Worm (Caenorhabditis elegans) whole organism, L4 larva: ENCODE results near the gene T19C3.4.

Source experiments
- D1046.2 ChIP-seq: fragments of 200-800 bp; sonication (Bioruptor generic); IDR thresholded peaks from 2 replicates; pipeline ENCODE4 v1.3.6; 2022; ENCODE audit warnings: missing genetic modification characterization, missing compliant biosample characterization
- F26F4.8 ChIP-seq: fragments of 200-800 bp; sonication (Bioruptor generic); conservative IDR thresholded peaks from 2 replicates; pipeline ENCODE4 v1.3.6; 2022; ENCODE audit warnings: missing genetic modification characterization, missing compliant biosample characterization
- F37D6.2 ChIP-seq: sonication (generic microtip); optimal IDR thresholded peaks from 2 replicates; lab custom pipeline; 2016; ENCODE audit warnings: mild to moderate bottlenecking, missing genetic modification characterization, missing compliant biosample characterization
- F49E8.2 ChIP-seq: sonication (generic microtip); optimal IDR thresholded peaks from 2 replicates; lab custom pipeline; 2016; ENCODE audit warnings: missing compliant biosample characterization, mild to moderate bottlenecking, missing genetic modification characterization, borderline replicate concordance
- ZK337.2 ChIP-seq: fragments of 200-800 bp; sonication (Bioruptor generic); IDR thresholded peaks from 2 replicates; pipeline ENCODE4 v1.3.6; 2022; ENCODE audit warnings: missing genetic modification reagents, missing genetic modification characterization, missing compliant biosample characterization
- aha-1 ChIP-seq: fragments of 150-350 bp; peaks from one replicate; lab custom pipeline; 2014; ENCODE audit warnings: missing biosample characterization, missing genetic modification characterization
- ceh-20 ChIP-seq: fragments of 200-800 bp; sonication (Bioruptor generic); IDR thresholded peaks from 2 replicates; pipeline ENCODE4 v1.3.6; 2022; ENCODE audit warnings: missing genetic modification reagents, missing genetic modification characterization, missing compliant biosample characterization
- ceh-28 ChIP-seq: fragments of 150-350 bp; optimal IDR thresholded peaks from 2 replicates; lab custom pipeline; 2014; ENCODE audit warnings: missing biosample characterization, missing genetic modification reagents, missing genetic modification characterization
- ceh-32 ChIP-seq: sonication (generic microtip); optimal IDR thresholded peaks from 2 replicates; lab custom pipeline; 2016; ENCODE audit warnings: mild to moderate bottlenecking, missing genetic modification characterization, missing compliant biosample characterization; ENCODE audit not compliant: poor library complexity
- ceh-82 ChIP-seq: sonication (generic microtip); optimal IDR thresholded peaks from 2 replicates; lab custom pipeline; 2017; ENCODE audit warnings: missing biosample characterization, missing genetic modification characterization
- daf-16 ChIP-seq, 3 experiments: sonication (generic microtip); optimal IDR thresholded peaks; 2 replicates each; lab custom pipeline; 2016 to 2017; ENCODE audit warnings: missing genetic modification characterization in 3 of 3, missing genetic modification reagents in 3 of 3, mild to moderate bottlenecking in 2 of 3, missing compliant biosample characterization in 2 of 3, missing biosample characterization in 1 of 3, moderate library complexity in 1 of 3
- daf-8 ChIP-seq: fragments of 200-800 bp; sonication (Bioruptor generic); IDR thresholded peaks from 2 replicates; pipeline ENCODE4 v1.3.6; 2022; ENCODE audit warnings: missing genetic modification characterization, missing compliant biosample characterization
- dmd-6 ChIP-seq: fragments of 200-800 bp; sonication (Bioruptor generic); IDR thresholded peaks from 2 replicates; pipeline ENCODE4 v1.3.6; 2022; ENCODE audit warnings: missing genetic modification reagents, missing genetic modification characterization, missing compliant biosample characterization
- dmd-9 ChIP-seq: fragments of 200-800 bp; sonication (Bioruptor generic); IDR thresholded peaks from 2 replicates; pipeline ENCODE4 v1.3.6; 2022; ENCODE audit warnings: missing genetic modification reagents, missing genetic modification characterization, missing compliant biosample characterization
- dpl-1 ChIP-seq: fragments of 150-350 bp; optimal IDR thresholded peaks from 2 replicates; lab custom pipeline; 2014; ENCODE audit warnings: missing biosample characterization, missing genetic modification reagents, missing genetic modification characterization
- dve-1 ChIP-seq: sonication (generic microtip); optimal IDR thresholded peaks from 2 replicates; lab custom pipeline; 2017; ENCODE audit warnings: antibody characterized with exemption, mild to moderate bottlenecking, missing genetic modification characterization, missing compliant biosample characterization; ENCODE audit not compliant: insufficient read depth
- hif-1 ChIP-seq, 2 experiments: sonication (generic microtip); optimal IDR thresholded peaks; 2 replicates each; lab custom pipeline; 2016 to 2017; ENCODE audit warnings: missing compliant biosample characterization in 2 of 2, missing genetic modification characterization in 2 of 2, missing genetic modification reagents in 2 of 2, missing genotype in 2 of 2, mild to moderate bottlenecking in 1 of 2
- hlh-30 ChIP-seq: sonication (generic microtip); optimal IDR thresholded peaks from 2 replicates; lab custom pipeline; 2017; ENCODE audit warnings: antibody characterized with exemption, mild to moderate bottlenecking, missing genetic modification characterization, missing compliant biosample characterization; ENCODE audit not compliant: insufficient read depth
- hmg-1.1 ChIP-seq: fragments of 200-800 bp; sonication (Bioruptor generic); IDR thresholded peaks from 2 replicates; pipeline ENCODE4 v1.3.6; 2022; ENCODE audit warnings: missing genetic modification reagents, missing genetic modification characterization, missing compliant biosample characterization
- jun-1 ChIP-seq: fragments of 150-350 bp; optimal IDR thresholded peaks from 2 replicates; lab custom pipeline; 2014; ENCODE audit warnings: missing biosample characterization, missing genetic modification reagents, missing genetic modification characterization
- lin-29 ChIP-seq: fragments of 200-800 bp; sonication (Bioruptor generic); IDR thresholded peaks from 2 replicates; pipeline ENCODE4 v1.3.6; 2022; ENCODE audit warnings: missing genetic modification reagents, missing genetic modification characterization, missing compliant biosample characterization
- lin-38 ChIP-seq: fragments of 200-800 bp; sonication (Bioruptor generic); IDR thresholded peaks from 2 replicates; pipeline ENCODE4 v1.3.6; 2022; ENCODE audit warnings: missing genetic modification reagents, missing genetic modification characterization, missing compliant biosample characterization
- lin-39 ChIP-seq: fragments of 150-350 bp; optimal IDR thresholded peaks from 2 replicates; lab custom pipeline; 2014; ENCODE audit warnings: missing biosample characterization, missing genetic modification reagents, missing genetic modification characterization
- lir-3 ChIP-seq: sonication (generic microtip); optimal IDR thresholded peaks from 2 replicates; lab custom pipeline; 2016; ENCODE audit warnings: mild to moderate bottlenecking, missing genetic modification characterization, missing compliant biosample characterization
- lsy-2 ChIP-seq, 2 experiments: fragments of 150-350 bp in 1 of 2; sonication (generic microtip) in 1 of 2; optimal IDR thresholded peaks; 2 replicates each; lab custom pipeline; 2014 to 2017; ENCODE audit warnings: missing biosample characterization in 2 of 2, missing genetic modification characterization in 2 of 2
- madf-9 ChIP-seq: fragments of 200-800 bp; sonication (Bioruptor generic); conservative IDR thresholded peaks from 2 replicates; pipeline ENCODE4 v1.3.6; 2022; ENCODE audit warnings: missing genetic modification reagents, missing genetic modification characterization, missing compliant biosample characterization
- mdt-29 ChIP-seq: fragments of 200-800 bp; sonication (Bioruptor generic); IDR thresholded peaks from 2 replicates; pipeline ENCODE4 v1.3.6; 2022; ENCODE audit warnings: missing genetic modification reagents, missing genetic modification characterization, missing compliant biosample characterization
- mep-1 ChIP-seq: fragments of 150-350 bp; sonication (generic microtip); optimal IDR thresholded peaks from 3 replicates; lab custom pipeline; 2014; ENCODE audit warnings: missing biosample characterization, missing genetic modification characterization
- mes-2 ChIP-seq: sonication (generic microtip); optimal IDR thresholded peaks from 2 replicates; lab custom pipeline; 2016; ENCODE audit warnings: missing genotype, mild to moderate bottlenecking, missing genetic modification characterization, missing compliant biosample characterization; ENCODE audit not compliant: poor library complexity, severe bottlenecking
- mxl-2 ChIP-seq: fragments of 200-800 bp; sonication (Bioruptor generic); conservative IDR thresholded peaks from 2 replicates; pipeline ENCODE4 v1.3.6; 2022; ENCODE audit warnings: missing genetic modification reagents, missing genetic modification characterization, missing compliant biosample characterization
- nhr-111 ChIP-seq: fragments of 200-800 bp; sonication (Bioruptor generic); optimal IDR thresholded peaks from 2 replicates; lab custom pipeline; 2018; ENCODE audit warnings: mild to moderate bottlenecking, missing genetic modification characterization, missing compliant biosample characterization
- nhr-28 ChIP-seq: fragments of 150-350 bp; optimal IDR thresholded peaks from 2 replicates; lab custom pipeline; 2014; ENCODE audit warnings: missing biosample characterization, missing genetic modification characterization
- nhr-77 ChIP-seq: fragments of 150-350 bp; optimal IDR thresholded peaks from 2 replicates; lab custom pipeline; 2014; ENCODE audit warnings: missing biosample characterization, missing genetic modification characterization
- sdz-12 ChIP-seq: fragments of 200-800 bp; sonication (Bioruptor generic); optimal IDR thresholded peaks from 2 replicates; lab custom pipeline; 2018; ENCODE audit warnings: mild to moderate bottlenecking, missing genetic modification characterization, missing compliant biosample characterization
- set-16 ChIP-seq: fragments of 200-800 bp; sonication (Bioruptor generic); IDR thresholded peaks from 2 replicates; pipeline ENCODE4 v1.3.6; 2022; ENCODE audit warnings: missing genetic modification reagents, missing genetic modification characterization, missing compliant biosample characterization
- spr-1 ChIP-seq: sonication (generic microtip); optimal IDR thresholded peaks from 2 replicates; lab custom pipeline; 2016; ENCODE audit warnings: mild to moderate bottlenecking, missing genetic modification characterization, missing compliant biosample characterization
- spr-3 ChIP-seq: fragments of 200-800 bp; sonication (Bioruptor generic); optimal IDR thresholded peaks from 2 replicates; lab custom pipeline; 2018; ENCODE audit warnings: mild to moderate bottlenecking, missing genetic modification characterization, missing compliant biosample characterization
- tag-97 ChIP-seq: fragments of 200-800 bp; sonication (Bioruptor generic); IDR thresholded peaks from 2 replicates; pipeline ENCODE4 v1.3.6; 2022; ENCODE audit warnings: missing genetic modification characterization, missing compliant biosample characterization
- zip-2 ChIP-seq: fragments of 150-350 bp; optimal IDR thresholded peaks from 2 replicates; lab custom pipeline; 2014; ENCODE audit warnings: missing biosample characterization, missing genetic modification characterization

T19C3.4 gene

ce11 chrIII:638319-638718 is 18.3 kb upstream of the T19C3.4 start, which contains the start of gene sbds-1:
TSS of gene sbds-1 (minus strand) at chrIII:638419.
- TF ChIP-seq ZK337.2 (GFP tag; lab: Robert Waterston, UW) (no peak), lin-38 (0 out of 2 replicates have a peak, but pooled peaks have one; percentile 7)
- TF ChIP-seq, all 104 proteins: peak for 1

- no peak for TF ChIP-seq dmd-6
- no peak for TF ChIP-seq aha-1 (tag; lab: Kevin White, UChicago)
- TF ChIP-seq mxl-2 (GFP tag; lab: Robert Waterston, UW), result no peak
- TF ChIP-seq nhr-77 (tag; lab: Kevin White, UChicago), result no peak
- no peak for TF ChIP-seq sdz-12 (GFP tag; lab: Kevin White, UChicago)
- TF ChIP-seq nhr-111, result no peak
- TF ChIP-seq zip-2 (tag; lab: Kevin White, UChicago), result no peak
- TF ChIP-seq tag-97 (GFP tag; lab: Robert Waterston, UW), result no peak
- TF ChIP-seq nhr-28 (tag; lab: Kevin White, UChicago), result no peak
- no peak for TF ChIP-seq D1046.2 (GFP tag; lab: Robert Waterston, UW)
- no peak for TF ChIP-seq F49E8.2 (tag; lab: Kevin White, UChicago)
- no peak for TF ChIP-seq set-16 (GFP tag; lab: Robert Waterston, UW)
- TF ChIP-seq dmd-9, result no peak
- TF ChIP-seq madf-9 (GFP tag; lab: Robert Waterston, UW), result no peak
- TF ChIP-seq ceh-82 (tag; lab: Kevin White, UChicago), result no peak
- no peak for TF ChIP-seq ceh-20 (GFP tag; lab: Robert Waterston, UW)
- no peak for TF ChIP-seq lin-29 (GFP tag; lab: Robert Waterston, UW)
Observed at ce11 chrIII:636067-636466, 16.0 kb upstream of the T19C3.4 start, which contains the start of gene T19C3.7. TSS of gene T19C3.7 (minus strand) at chrIII:636167.

- TF ChIP-seq nhr-28 (tag; lab: Kevin White, UChicago) (no peak), ceh-28 (tag; lab: Kevin White, UChicago) (no peak), lin-38 (peak; percentile 59), F49E8.2 (tag; lab: Kevin White, UChicago) (no peak), daf-16 (GFP tag; optimal IDR thresholded peaks at IDR 0.05; lab: Kevin White, UChicago) (no peak), daf-16 (tag; optimal IDR thresholded peaks at IDR 0.05; lab: Kevin White, UChicago) (peak; percentile 13), dpl-1 (peak; percentile 22), lir-3 (no peak), daf-8 (GFP tag; lab: Robert Waterston, UW) (no peak), spr-3 (GFP tag; lab: Kevin White, UChicago) (no peak), mdt-29 (GFP tag; lab: Robert Waterston, UW) (no peak), ceh-32 (tag; lab: Kevin White, UChicago) (no peak), dve-1 (tag; lab: Kevin White, UChicago) (peak; percentile 34), lsy-2 (tag; optimal IDR thresholded peaks at IDR 0.05; lab: Kevin White, UChicago) (peak in 1 of 2 experiments; percentile 58), D1046.2 (GFP tag; lab: Robert Waterston, UW) (no peak), F37D6.2 (tag; lab: Kevin White, UChicago) (no peak), spr-1 (tag; lab: Kevin White, UChicago) (no peak), hlh-30 (peak; percentile 40), hif-1 (tag; optimal IDR thresholded peaks at IDR 0.05; lab: Kevin White, UChicago) (no peak), lin-39 (tag; lab: Kevin White, UChicago) (no peak), jun-1 (tag; lab: Kevin White, UChicago) (no peak), hmg-1.1 (GFP tag; lab: Robert Waterston, UW) (peak; percentile 33; the same call in 1 of the 2 replicates), mep-1 (tag; lab: Kevin White, UChicago) (peak; percentile 30), mes-2 (peak; percentile 61), F26F4.8 (GFP tag; lab: Robert Waterston, UW) (no peak)
- TF ChIP-seq, all 104 proteins: peak for 9
Observed at ce11 chrIII:634618-635017, 14.6 kb upstream of the T19C3.4 start, which contains the start of gene fem-2. TSS of gene fem-2 (minus strand) at chrIII:634626.
